Fruit fly (Drosophila melanogaster) S2 (cell line): ENCODE measurements around the gene CtIP.

Source experiments
- CG8478 ChIP-seq: fragments of >200 bp; optimal IDR thresholded peaks from 2 replicates; lab custom pipeline; 2018
- CTCF ChIP-seq, 2 experiments: fragments of >200 bp; optimal IDR thresholded peaks; 2 replicates each; lab custom pipeline; 2018

DNA sequence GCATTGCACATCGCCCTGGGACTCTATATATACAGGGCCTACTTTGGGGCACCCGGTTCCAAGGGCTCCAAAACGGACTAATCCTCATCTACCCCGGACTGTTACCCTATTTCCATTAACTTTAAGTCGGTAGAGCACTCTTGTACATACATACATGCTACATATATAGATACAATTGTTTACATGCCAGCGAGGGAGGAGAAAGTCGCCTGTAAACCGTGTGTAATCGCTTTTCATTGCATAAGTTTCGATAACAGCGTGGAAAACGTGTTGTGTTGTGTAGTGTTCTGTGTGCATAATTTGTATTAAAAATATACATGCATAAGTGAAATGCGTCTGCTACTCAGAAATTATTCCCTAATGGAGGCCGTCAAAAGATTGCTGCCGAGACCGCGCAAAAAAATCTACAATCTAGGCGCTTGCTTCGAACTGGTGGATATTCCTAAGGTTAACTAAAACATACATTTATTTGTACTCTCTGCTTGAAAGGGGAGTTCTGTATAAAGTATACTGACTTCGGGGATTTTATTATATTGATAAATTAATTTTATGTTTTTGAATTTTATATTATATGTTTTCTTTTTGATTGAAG lies 38.2 kb downstream of the CtIP start, which contains the start of gene isoQC:
- TF ChIP-seq CG8478 (lab: Kevin White, UChicago) = no peak
- no peak for TF ChIP-seq CTCF (optimal IDR thresholded peaks at IDR 0.05; lab: Kevin White, UChicago)
